Worm (Caenorhabditis elegans) whole organism, midembryonic: ENCODE results near the gene K05F1.8.

Source experiments
- T22C8.4 ChIP-seq: fragments of 200-800 bp; sonication (Bioruptor generic); IDR thresholded peaks from 2 replicates; pipeline ENCODE4 v1.3.6; 2022; ENCODE audit warnings: missing genetic modification characterization, missing compliant biosample characterization
- cog-1 ChIP-seq: sonication (generic microtip); optimal IDR thresholded peaks from 2 replicates; lab custom pipeline; 2016; ENCODE audit warnings: missing genetic modification characterization, missing compliant biosample characterization
- flt-1 ChIP-seq: fragments of 200-800 bp; sonication (Bioruptor generic); IDR thresholded peaks from 2 replicates; pipeline ENCODE4 v1.3.6; 2022; ENCODE audit warnings: missing genetic modification characterization, missing compliant biosample characterization
- klf-2 ChIP-seq: fragments of 200-800 bp; sonication (Bioruptor generic); conservative IDR thresholded peaks from 2 replicates; pipeline ENCODE4 v1.3.6; 2022; ENCODE audit warnings: missing genetic modification reagents, missing genetic modification characterization, missing compliant biosample characterization
- med-1 ChIP-seq: sonication (generic microtip); optimal IDR thresholded peaks from 2 replicates; lab custom pipeline; 2017; ENCODE audit warnings: missing genetic modification characterization, mild to moderate bottlenecking, missing compliant biosample characterization, antibody characterized with exemption, missing genetic modification reagents; ENCODE audit not compliant: insufficient read depth
- ref-1 ChIP-seq: fragments of 200-800 bp; sonication (Bioruptor generic); conservative IDR thresholded peaks from 2 replicates; pipeline ENCODE4 v1.3.6; 2022; ENCODE audit warnings: missing genetic modification reagents, missing genetic modification characterization, missing compliant biosample characterization
- tab-1 ChIP-seq: fragments of 200-800 bp; sonication (Bioruptor generic); IDR thresholded peaks from 2 replicates; pipeline ENCODE4 v1.3.6; 2022; ENCODE audit warnings: missing genetic modification characterization, missing compliant biosample characterization
- ztf-23 ChIP-seq: fragments of 200-800 bp; sonication (Bioruptor generic); IDR thresholded peaks from 2 replicates; pipeline ENCODE4 v1.3.6; 2022; ENCODE audit warnings: missing genetic modification reagents, missing genetic modification characterization, missing compliant biosample characterization
- ztf-29 ChIP-seq: fragments of 200-800 bp; sonication (Bioruptor generic); IDR thresholded peaks from 2 replicates; pipeline ENCODE4 v1.3.6; 2022; ENCODE audit warnings: missing genetic modification reagents, missing genetic modification characterization, missing compliant biosample characterization

DNA sequence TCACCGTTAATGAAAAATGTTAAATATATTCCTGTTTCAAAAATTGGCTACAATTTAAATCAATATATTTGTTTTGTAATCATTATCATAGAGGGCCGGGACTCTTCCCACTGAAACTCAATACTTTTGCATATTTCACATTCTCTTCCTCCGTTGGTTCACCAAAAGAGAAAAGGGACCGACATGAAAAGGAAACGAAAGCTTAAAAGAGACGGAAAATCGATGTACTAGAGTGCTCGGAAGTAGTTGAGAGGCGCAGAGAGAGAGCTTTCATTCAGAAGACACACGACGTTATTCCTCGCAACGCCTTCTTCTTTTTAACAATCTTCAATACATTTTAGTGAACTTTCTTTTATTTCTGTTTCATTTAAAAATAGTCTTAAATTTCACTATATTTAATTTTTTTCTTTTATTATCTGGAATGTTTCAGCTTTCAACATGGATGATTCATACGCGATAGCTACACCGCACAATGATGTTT lies 20.9 kb upstream of the K05F1.8 start, which contains the start of gene ehs-1:
- TF ChIP-seq ref-1 (GFP tag; lab: Robert Waterston, UW) (no peak), flt-1 (GFP tag; lab: Robert Waterston, UW) (no peak), med-1 (GFP tag; lab: Kevin White, UChicago) (no peak), cog-1 (tag; lab: Kevin White, UChicago) (no peak), ztf-29 (GFP tag; lab: Robert Waterston, UW) (no peak), ztf-23 (GFP tag; lab: Robert Waterston, UW) (no peak), tab-1 (no peak), T22C8.4 (GFP tag; lab: Robert Waterston, UW) (no peak), klf-2 (no peak)
